Worm (Caenorhabditis elegans) whole organism, mixed stage, embryonic: ENCODE results near the gene nhr-156.

ENCODE experiments used
- M03D4.4 ChIP-seq: sonication (generic microtip); optimal IDR thresholded peaks from 2 replicates; lab custom pipeline; 2017; ENCODE audit warnings: mild to moderate bottlenecking, missing genetic modification characterization, missing compliant biosample characterization
- blmp-1 ChIP-seq: fragments of 150-350 bp; optimal IDR thresholded peaks from 2 replicates; lab custom pipeline; 2014; ENCODE audit warnings: missing biosample characterization, missing genetic modification characterization
- ceh-39 ChIP-seq: fragments of 150-350 bp; optimal IDR thresholded peaks from 2 replicates; lab custom pipeline; 2014; ENCODE audit warnings: missing biosample characterization, missing genetic modification characterization
- ceh-83 ChIP-seq: fragments of 200-800 bp; sonication (Bioruptor generic); optimal IDR thresholded peaks from 2 replicates; lab custom pipeline; 2018; ENCODE audit warnings: mild to moderate bottlenecking, missing genetic modification characterization, missing compliant biosample characterization
- ces-1 ChIP-seq: fragments of 150-350 bp; optimal IDR thresholded peaks from 2 replicates; lab custom pipeline; 2014; ENCODE audit warnings: missing biosample characterization, missing genetic modification reagents, missing genetic modification characterization
- cnd-1 ChIP-seq: fragments of 200-800 bp; sonication (Bioruptor generic); optimal IDR thresholded peaks from 2 replicates; lab custom pipeline; 2018; ENCODE audit warnings: mild to moderate bottlenecking, missing genetic modification characterization, missing compliant biosample characterization
- drap-1 ChIP-seq: fragments of 200-800 bp; sonication (Bioruptor generic); optimal IDR thresholded peaks from 3 replicates; lab custom pipeline; 2018; ENCODE audit warnings: mild to moderate bottlenecking, missing genetic modification characterization, missing compliant biosample characterization
- elt-1 ChIP-seq: sonication (generic microtip); optimal IDR thresholded peaks from 2 replicates; lab custom pipeline; 2017; ENCODE audit warnings: missing genetic modification characterization, mild to moderate bottlenecking, missing compliant biosample characterization, antibody characterized with exemption, moderate library complexity, borderline replicate concordance; ENCODE audit not compliant: insufficient read depth
- elt-3 ChIP-seq: fragments of 150-350 bp; optimal IDR thresholded peaks from 2 replicates; lab custom pipeline; 2014; ENCODE audit warnings: missing biosample characterization, missing genetic modification characterization
- flh-1 ChIP-seq: fragments of 200-800 bp; sonication (Bioruptor generic); optimal IDR thresholded peaks from 2 replicates; lab custom pipeline; 2018; ENCODE audit warnings: mild to moderate bottlenecking, missing genetic modification characterization, moderate library complexity, missing compliant biosample characterization
- ham-2 ChIP-seq: fragments of 200-800 bp; sonication (Bioruptor generic); optimal IDR thresholded peaks from 2 replicates; lab custom pipeline; 2018; ENCODE audit warnings: mild to moderate bottlenecking, missing genetic modification characterization, missing compliant biosample characterization
- lin-32 ChIP-seq: fragments of 200-800 bp; sonication (Bioruptor generic); optimal IDR thresholded peaks from 2 replicates; lab custom pipeline; 2018; ENCODE audit warnings: mild to moderate bottlenecking, missing genetic modification characterization, missing compliant biosample characterization
- lsy-2 ChIP-seq: fragments of 150-350 bp; optimal IDR thresholded peaks from 2 replicates; lab custom pipeline; 2014; ENCODE audit warnings: missing biosample characterization, missing genetic modification characterization
- mep-1 ChIP-seq: fragments of 150-350 bp; optimal IDR thresholded peaks from 2 replicates; lab custom pipeline; 2017; ENCODE audit warnings: missing biosample characterization, missing genetic modification reagents, missing genetic modification characterization, inconsistent platforms
- mls-2 ChIP-seq: sonication (generic microtip); optimal IDR thresholded peaks from 2 replicates; lab custom pipeline; 2016; ENCODE audit warnings: mild to moderate bottlenecking, missing genetic modification characterization, moderate library complexity, missing compliant biosample characterization
- nhr-12 ChIP-seq: fragments of 150-350 bp; optimal IDR thresholded peaks from 2 replicates; lab custom pipeline; 2014; ENCODE audit warnings: missing biosample characterization, missing genetic modification characterization
- nhr-237 ChIP-seq: fragments of 150-350 bp; optimal IDR thresholded peaks from 2 replicates; lab custom pipeline; 2014; ENCODE audit warnings: missing biosample characterization, missing genetic modification characterization
- nhr-28 ChIP-seq: fragments of 150-350 bp; optimal IDR thresholded peaks from 2 replicates; lab custom pipeline; 2014; ENCODE audit warnings: missing biosample characterization, missing genetic modification characterization
- nhr-76 ChIP-seq: sonication (generic microtip); optimal IDR thresholded peaks from 2 replicates; lab custom pipeline; 2017; ENCODE audit warnings: missing biosample characterization, missing genetic modification characterization
- sem-2 ChIP-seq: fragments of 200-800 bp; sonication (Bioruptor generic); optimal IDR thresholded peaks from 2 replicates; lab custom pipeline; 2018; ENCODE audit warnings: mild to moderate bottlenecking, missing genetic modification characterization, missing compliant biosample characterization
- snpc-4 ChIP-seq: fragments of 150-350 bp; optimal IDR thresholded peaks from 2 replicates; lab custom pipeline; 2014; ENCODE audit warnings: missing biosample characterization, missing genetic modification characterization
- sptf-1 ChIP-seq: sonication (generic microtip); optimal IDR thresholded peaks from 2 replicates; lab custom pipeline; 2017; ENCODE audit warnings: mild to moderate bottlenecking, missing genetic modification characterization, moderate library complexity, missing compliant biosample characterization
- tbx-8 ChIP-seq: fragments of 200-800 bp; sonication (Bioruptor generic); optimal IDR thresholded peaks from 2 replicates; lab custom pipeline; 2018; ENCODE audit warnings: mild to moderate bottlenecking, missing genetic modification characterization, moderate library complexity, missing compliant biosample characterization
- unc-120 ChIP-seq: sonication (generic microtip); optimal IDR thresholded peaks from 2 replicates; lab custom pipeline; 2017; ENCODE audit warnings: missing genetic modification characterization, missing compliant biosample characterization; ENCODE audit not compliant: poor library complexity, severe bottlenecking
- unc-39 ChIP-seq: fragments of 150-350 bp; optimal IDR thresholded peaks from 2 replicates; lab custom pipeline; 2014; ENCODE audit warnings: missing biosample characterization, missing genetic modification characterization
- unc-62 ChIP-seq: fragments of 150-350 bp; optimal IDR thresholded peaks from 2 replicates; lab custom pipeline; 2014; ENCODE audit warnings: missing biosample characterization, missing genetic modification reagents, missing genetic modification characterization
- zip-8 ChIP-seq: fragments of 150-350 bp; optimal IDR thresholded peaks from 2 replicates; lab custom pipeline; 2014; ENCODE audit warnings: missing biosample characterization, missing genetic modification characterization

The nhr-156 gene

DNA sequence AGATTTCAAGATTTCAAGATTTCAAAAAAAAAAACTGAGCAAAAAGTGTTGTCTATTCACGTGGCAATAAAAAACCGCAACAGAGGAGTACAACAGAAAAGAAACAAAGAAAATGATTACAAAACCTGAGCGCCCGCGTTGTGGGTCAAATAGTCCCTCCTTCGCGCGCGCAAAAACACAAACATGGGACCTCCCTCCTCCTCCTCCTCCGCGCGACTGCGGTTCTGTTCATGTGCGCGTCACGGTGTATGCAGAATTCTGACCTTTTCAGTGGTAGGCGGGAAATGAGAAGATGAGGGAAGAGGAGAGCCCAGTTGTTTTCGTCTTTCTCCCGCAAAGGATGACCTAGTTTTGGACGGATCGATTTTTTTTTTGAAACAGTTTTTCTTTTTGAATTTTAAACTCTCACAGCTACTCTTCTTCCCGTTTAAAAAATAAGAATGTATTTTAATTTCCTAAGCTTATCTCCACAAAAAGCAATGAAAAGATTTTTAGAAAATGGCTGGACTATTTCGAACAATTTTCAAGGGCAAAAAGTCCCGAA is 13.5 kb upstream of the nhr-156 start, which contains the start of gene C17E7.4:
C17E7.4 (plus strand) TSS at position 494 of the 544 bp plus-strand sequence.
- TF ChIP-seq unc-62 (GFP tag; lab: Kevin White, UChicago) (no peak), lin-32 (GFP tag; lab: Kevin White, UChicago) (no peak), unc-39 (tag; lab: Kevin White, UChicago) (no peak)
- TF ChIP-seq, all 35 proteins: peak for 0

DNA sequence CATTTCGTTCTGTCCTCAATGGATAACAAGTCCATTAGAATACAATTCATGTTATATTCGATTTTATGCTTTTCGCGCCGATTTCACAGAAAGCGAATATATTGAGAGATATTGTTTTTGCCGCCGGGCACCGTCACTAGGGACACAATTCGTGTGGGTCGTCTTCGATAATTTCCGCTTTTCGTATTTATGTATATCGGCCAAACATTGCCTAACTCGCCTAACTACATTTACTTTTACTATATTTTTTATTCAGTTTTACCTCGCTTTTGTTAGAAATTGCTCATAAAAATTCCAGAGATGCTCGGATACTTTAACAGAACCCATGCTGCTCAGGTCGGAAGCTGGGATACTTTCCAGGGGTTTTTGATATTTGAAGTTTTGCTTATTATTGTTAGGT is 11.2 kb upstream of the nhr-156 start, which contains the start of gene sre-9:
sre-9 (plus strand) TSS at position 301 of the 400 bp plus-strand sequence.
- TF ChIP-seq ham-2 (GFP tag; lab: Kevin White, UChicago), result no peak
- no peak for TF ChIP-seq nhr-12 (tag; lab: Kevin White, UChicago)
- TF ChIP-seq drap-1 (GFP tag; lab: Kevin White, UChicago), result no peak
- TF ChIP-seq M03D4.4 (tag; lab: Kevin White, UChicago), result no peak
- no peak for TF ChIP-seq nhr-237 (tag; lab: Kevin White, UChicago)
- no peak for TF ChIP-seq ces-1
- TF ChIP-seq sptf-1 (tag; lab: Kevin White, UChicago), result no peak
- no peak for TF ChIP-seq snpc-4
- TF ChIP-seq nhr-28 (tag; lab: Kevin White, UChicago), result no peak
- TF ChIP-seq unc-62 (GFP tag; lab: Kevin White, UChicago), result no peak
- no peak for TF ChIP-seq sem-2 (GFP tag; lab: Kevin White, UChicago)
- TF ChIP-seq blmp-1 (tag; lab: Kevin White, UChicago), result no peak
- no peak for TF ChIP-seq flh-1
- TF ChIP-seq, all 35 proteins: peak for 0

DNA sequence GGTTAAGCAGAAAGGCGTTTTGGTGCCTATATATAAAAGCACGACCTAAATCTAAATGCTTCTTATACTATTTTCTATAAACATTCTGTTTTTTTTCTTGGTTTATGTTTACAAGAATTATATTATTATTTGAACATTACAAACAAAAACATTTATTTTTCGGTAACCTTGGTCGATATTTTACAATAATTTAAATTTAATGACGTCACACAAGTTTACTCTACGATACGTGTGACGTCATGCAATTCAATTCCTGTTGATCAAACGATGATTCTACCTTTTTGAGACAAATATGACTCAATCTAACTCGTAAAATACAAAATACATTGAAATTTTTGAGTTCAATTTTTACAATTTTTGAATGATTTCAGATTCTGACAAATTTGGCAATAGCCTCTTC is 9.9 kb upstream of the nhr-156 start:
- no peak for TF ChIP-seq ces-1
- TF ChIP-seq zip-8 (tag; lab: Kevin White, UChicago), result peak; percentile 99

DNA sequence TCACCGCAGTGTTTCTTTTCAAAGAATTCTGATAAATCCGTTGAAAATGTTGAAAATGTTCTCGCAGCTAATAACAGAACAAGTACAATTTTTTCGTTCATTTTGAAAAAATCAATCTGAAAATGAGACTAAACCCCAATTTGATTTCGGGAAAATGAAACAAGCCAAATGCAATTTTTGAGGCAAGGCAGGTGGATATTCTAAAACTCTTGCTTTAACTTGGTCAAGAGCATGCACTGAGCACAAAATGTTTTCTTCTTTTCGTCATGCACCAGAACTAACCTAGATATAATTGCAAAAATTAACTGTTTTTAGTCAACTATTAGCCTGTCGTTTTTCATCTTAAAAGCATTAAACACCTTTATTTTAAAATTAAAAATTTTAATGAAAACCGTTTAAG is 5.8 kb upstream of the nhr-156 start, which contains the start of gene irld-22:
irld-22 (minus strand) TSS at position 101 of the 400 bp plus-strand sequence.
- TF ChIP-seq nhr-76 (tag; lab: Kevin White, UChicago) (no peak), lsy-2 (tag; lab: Kevin White, UChicago) (no peak), ceh-39 (tag; lab: Kevin White, UChicago) (no peak), nhr-237 (tag; lab: Kevin White, UChicago) (no peak), drap-1 (GFP tag; lab: Kevin White, UChicago) (no peak), tbx-8 (GFP tag; lab: Kevin White, UChicago) (no peak), elt-1 (tag; lab: Kevin White, UChicago) (no peak), mep-1 (no peak), cnd-1 (tag; lab: Kevin White, UChicago) (no peak), unc-120 (no peak), nhr-28 (tag; lab: Kevin White, UChicago) (no peak), mls-2 (tag; lab: Kevin White, UChicago) (no peak), lin-32 (GFP tag; lab: Kevin White, UChicago) (no peak)

DNA sequence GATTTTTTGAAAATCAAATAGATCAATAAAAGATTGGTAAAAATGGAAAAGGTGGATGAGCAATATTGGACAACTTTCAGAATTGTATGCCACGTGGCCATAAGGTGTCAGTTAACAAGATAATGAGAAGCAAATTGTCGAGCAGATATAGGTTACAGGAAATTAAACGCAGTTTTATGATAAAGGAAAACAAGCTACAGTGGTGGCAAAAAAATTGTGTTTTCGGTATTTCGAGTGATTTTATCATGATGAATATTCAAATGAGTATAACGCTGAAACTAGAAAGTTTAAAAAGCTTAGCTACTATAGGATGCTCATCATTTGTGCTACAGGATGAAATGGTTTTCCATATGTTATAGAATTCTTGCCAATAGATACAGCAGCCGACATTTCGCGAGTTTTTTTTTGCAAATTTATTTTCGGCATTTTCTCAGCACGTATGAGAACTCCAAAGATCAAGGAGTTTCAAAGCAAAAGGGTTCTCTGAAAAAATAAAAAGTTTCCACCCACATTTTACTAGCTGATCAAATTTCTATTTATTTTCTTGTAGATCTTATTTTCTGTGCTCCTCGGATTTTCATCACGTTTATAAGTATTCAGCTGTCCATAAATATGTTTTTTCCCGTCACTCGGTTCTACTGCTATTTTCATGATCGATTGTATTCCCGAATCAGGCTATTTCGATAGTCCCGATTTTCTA is 3.3 kb upstream of the nhr-156 start, which contains the start of the genes str-229 and srh-190:
str-229 (minus strand) TSS at position 101 of the 700 bp plus-strand sequence.
srh-190 (plus strand) TSS at position 650 of the 700 bp plus-strand sequence.
- TF ChIP-seq blmp-1 (tag; lab: Kevin White, UChicago), result no peak

DNA sequence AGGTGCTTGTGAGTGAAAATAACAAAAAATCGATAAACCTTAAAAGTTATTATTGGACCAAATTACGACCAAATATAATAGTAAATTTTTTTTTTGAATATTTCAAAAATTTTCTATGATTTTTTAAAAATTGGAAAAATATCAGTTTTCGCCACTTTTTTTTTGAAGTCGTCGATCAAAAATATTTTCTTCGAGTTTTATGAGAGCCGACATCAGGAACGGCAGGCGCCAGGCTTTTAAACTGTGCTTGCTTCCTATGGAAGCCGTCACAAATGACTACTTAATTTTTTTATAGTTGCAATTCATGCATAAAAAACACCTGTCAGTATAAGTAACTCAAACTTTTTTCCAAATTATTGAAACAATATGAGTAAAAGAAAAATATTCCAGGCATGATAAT is 2.5 kb upstream of the nhr-156 start:
- TF ChIP-seq mls-2 (tag; lab: Kevin White, UChicago), result no peak
- no peak for TF ChIP-seq nhr-237 (tag; lab: Kevin White, UChicago)
- TF ChIP-seq elt-3 (tag; lab: Kevin White, UChicago), result no peak
- TF ChIP-seq nhr-28 (tag; lab: Kevin White, UChicago), result no peak
- no peak for TF ChIP-seq M03D4.4 (tag; lab: Kevin White, UChicago)
- TF ChIP-seq nhr-76 (tag; lab: Kevin White, UChicago), result no peak
- no peak for TF ChIP-seq ceh-83 (GFP tag; lab: Kevin White, UChicago)
